Fruit fly (Drosophila melanogaster): Measurements from ENCODE around the gene Imp.

Gene Imp

dm6 chrX:10744773-10745589 is 79.1 kb downstream of the Imp start, which contains the start of gene stx (continued):
- TF ChIP-seq lbe (GFP tag; optimal IDR thresholded peaks at IDR 0.05) (peak; percentile 8), Nf-YC (tag; optimal IDR thresholded peaks at IDR 0.05) (peak; percentile 70), unc-4 (GFP tag; IDR thresholded peaks at IDR 0.05; ENCODE audit: partially characterized antibody) (peak; percentile 97), Spps (tag; optimal IDR thresholded peaks at IDR 0.05) (no peak), ssp (GFP tag; IDR thresholded peaks at IDR 0.05) (peak; percentile 50), gsb-n (tag; optimal IDR thresholded peaks at IDR 0.05) (peak; percentile 2), nerfin-2 (GFP tag; IDR thresholded peaks at IDR 0.05; ENCODE audit: partially characterized antibody) (peak; percentile 94), CG3065 (GFP tag; optimal IDR thresholded peaks at IDR 0.05) (no peak), CG10565 (GFP tag; optimal IDR thresholded peaks at IDR 0.05) (no peak), CG10267 (tag; optimal IDR thresholded peaks at IDR 0.05) (peak; percentile 63), fru (optimal IDR thresholded peaks at IDR 0.05) (no peak), CG34422 (GFP tag; IDR thresholded peaks at IDR 0.05) (peak; percentile 75), zen2 (GFP tag; IDR thresholded peaks at IDR 0.05; ENCODE audit: partially characterized antibody) (peak; percentile 83), Hey (tag; optimal IDR thresholded peaks at IDR 0.05) (no peak), Awh (GFP tag; IDR thresholded peaks at IDR 0.05) (peak; percentile 47; the same call in 1 of the 2 replicates), Meics (GFP tag; optimal IDR thresholded peaks at IDR 0.05) (peak; percentile 21), CG17359 (tag; optimal IDR thresholded peaks at IDR 0.05) (peak; percentile 63), dimm (GFP tag; IDR thresholded peaks at IDR 0.05) (no peak), so (GFP tag; IDR thresholded peaks at IDR 0.05) (peak; percentile 32; the same call in 1 of the 3 replicates), CG15011 (GFP tag; optimal IDR thresholded peaks at IDR 0.05) (no peak), vvl (GFP tag; IDR thresholded peaks at IDR 0.05) (peak; percentile 35), cwo (GFP tag; optimal IDR thresholded peaks at IDR 0.05) (peak; percentile 18), E2f2 (GFP tag; IDR thresholded peaks at IDR 0.05) (peak; percentile 48; the same call in 1 of the 2 replicates), fd64A (GFP tag; optimal IDR thresholded peaks at IDR 0.05) (peak; percentile 47), CG1529 (GFP tag; optimal IDR thresholded peaks at IDR 0.05) (peak; percentile 23), Hr78 (GFP tag; optimal IDR thresholded peaks at IDR 0.05) (peak in 1 of 2 experiments; percentile 50), Dll (GFP tag; IDR thresholded peaks at IDR 0.05; ENCODE audit: partially characterized antibody) (peak; percentile 99), Opbp (GFP tag; IDR thresholded peaks at IDR 0.05; ENCODE audit: partially characterized antibody) (peak; percentile 96), bbx (GFP tag; IDR thresholded peaks at IDR 0.05; ENCODE audit: partially characterized antibody) (peak; percentile 96), CG11247 (GFP tag; IDR thresholded peaks at IDR 0.05) (0 out of 2 replicates have a peak, but pooled peaks have one; percentile 23), CG9609 (GFP tag; optimal IDR thresholded peaks at IDR 0.05) (no peak), CG34376 (GFP tag; optimal IDR thresholded peaks at IDR 0.05) (peak; percentile 51), bab2 (GFP tag; optimal IDR thresholded peaks at IDR 0.05) (no peak), grau (tag; optimal IDR thresholded peaks at IDR 0.05) (peak; percentile 2), disco-r (GFP tag; optimal IDR thresholded peaks at IDR 0.05) (no peak), CG8290 (GFP tag; optimal IDR thresholded peaks at IDR 0.05) (no peak), CG8290 (tag; optimal IDR thresholded peaks at IDR 0.05) (peak in 1 of 2 experiments; percentile 80), gcm2 (GFP tag; optimal IDR thresholded peaks at IDR 0.05) (no peak), NC2α (GFP tag; optimal IDR thresholded peaks at IDR 0.05) (peak; percentile 40), CG17361 (GFP tag; IDR thresholded peaks at IDR 0.05) (peak; percentile 57; the same call in 2 of the 3 replicates), B-H2 (GFP tag; optimal IDR thresholded peaks at IDR 0.05) (no peak), nom (GFP tag; optimal IDR thresholded peaks at IDR 0.05) (peak; percentile 74), bsh (GFP tag; optimal IDR thresholded peaks at IDR 0.05) (peak in 1 of 2 experiments; percentile 15), ttk (GFP tag; IDR thresholded peaks at IDR 0.05) (no peak), jing (GFP tag; optimal IDR thresholded peaks at IDR 0.05) (no peak), Scr (GFP tag; IDR thresholded peaks at IDR 0.05; ENCODE audit: partially characterized antibody) (peak; percentile 99), ems (GFP tag; optimal IDR thresholded peaks at IDR 0.05) (no peak), HmgZ (tag; optimal IDR thresholded peaks at IDR 0.05) (no peak)
